Fruit fly (Drosophila melanogaster) whole organism, larva: ENCODE measurements around the gene CG18788.

Experiments used
- noc ChIP-seq: fragments of 200-800 bp; sonication (Bioruptor generic); optimal IDR thresholded peaks from 3 replicates; lab custom pipeline; 2019; ENCODE audit warnings: missing biosample characterization, mild to moderate bottlenecking, missing genetic modification characterization, moderate library complexity

Gene CG18788

DNA sequence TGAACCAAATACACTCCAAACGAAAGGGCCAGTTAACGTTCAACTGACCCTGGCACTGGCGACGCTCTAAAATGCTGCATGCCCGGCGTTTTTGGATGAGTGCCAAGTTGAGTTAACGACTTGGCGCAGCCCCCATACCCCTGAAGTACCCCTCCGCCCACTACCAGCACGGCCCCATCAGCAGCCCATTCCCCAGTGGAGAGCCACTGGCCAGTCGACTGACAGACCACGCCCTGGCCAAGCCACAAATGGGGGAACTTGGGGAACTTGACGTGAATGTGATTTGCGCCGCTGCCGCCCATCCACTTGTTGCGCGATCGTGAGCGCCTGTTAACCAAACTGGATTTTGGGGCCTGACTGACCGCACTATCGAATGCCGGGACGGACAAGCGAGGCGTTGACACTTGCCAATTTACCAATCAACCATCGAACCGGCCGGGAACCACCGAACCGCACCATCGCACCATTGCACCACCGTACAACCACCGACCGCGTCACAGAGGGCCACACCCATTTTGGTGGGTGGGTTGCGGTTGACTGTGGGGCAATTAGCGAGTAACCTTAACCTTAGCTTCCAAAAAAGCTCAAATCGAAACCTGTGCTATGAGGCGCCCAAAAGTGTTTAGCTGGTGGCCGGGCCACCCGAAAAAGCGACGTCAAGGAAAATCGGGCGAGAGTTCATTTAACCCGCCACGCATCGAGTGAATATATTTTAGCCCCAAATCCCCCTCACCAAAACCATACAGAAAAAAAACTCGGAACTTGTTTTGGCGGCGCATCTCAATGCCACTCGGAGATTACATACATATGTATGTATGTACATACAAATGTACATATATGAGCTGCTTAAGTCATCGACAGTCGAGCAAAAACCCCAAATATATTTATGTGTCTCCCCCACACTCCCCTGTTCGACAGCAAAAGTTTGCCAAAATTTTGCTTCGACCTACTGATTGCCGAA, 28.3 kb upstream of the CG18788 start:
- peak; percentile 3 for TF ChIP-seq noc (tag; lab: Kevin White, UChicago)

- TF ChIP-seq noc (tag; lab: Kevin White, UChicago) = peak; percentile 96
Observed at dm6 chr2L:12006397-12007330, 27.3 kb upstream of the CG18788 start.

dm6 chr2L:12007331-12007791, 26.6 kb upstream of the CG18788 start:
- peak; percentile 80 for TF ChIP-seq noc (tag; lab: Kevin White, UChicago)

DNA sequence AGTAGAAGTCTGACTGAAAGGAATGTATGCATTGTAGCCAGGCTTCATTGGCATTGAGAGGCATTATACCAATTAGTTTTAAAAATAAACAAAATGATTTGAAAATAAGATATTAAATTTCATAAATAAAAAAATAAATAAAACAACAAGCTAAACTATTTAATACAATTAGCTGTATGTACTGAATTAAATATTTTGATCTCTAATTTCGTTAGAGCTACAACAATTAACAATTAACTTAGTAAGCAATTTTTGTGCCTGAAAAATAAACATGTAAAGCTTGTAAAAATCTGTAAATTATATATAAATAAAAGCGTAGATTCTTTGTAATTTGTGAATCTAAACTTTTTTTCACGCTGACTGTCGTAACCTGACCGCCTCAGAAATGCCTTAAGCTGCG, 26.1 kb upstream of the CG18788 start, which contains the start of gene Rh5:
Gene Rh5 (plus strand): TSS at position 301 of the 400 bp plus-strand sequence.
- TF ChIP-seq noc (tag; lab: Kevin White, UChicago) = no peak

dm6 chr2L:12010100-12010876, 23.7 kb upstream of the CG18788 start:
- peak; percentile 78 for TF ChIP-seq noc (tag; lab: Kevin White, UChicago)

dm6 chr2L:12010877-12011666, 22.9 kb upstream of the CG18788 start:
- TF ChIP-seq noc (tag; lab: Kevin White, UChicago) = peak; percentile 93

DNA sequence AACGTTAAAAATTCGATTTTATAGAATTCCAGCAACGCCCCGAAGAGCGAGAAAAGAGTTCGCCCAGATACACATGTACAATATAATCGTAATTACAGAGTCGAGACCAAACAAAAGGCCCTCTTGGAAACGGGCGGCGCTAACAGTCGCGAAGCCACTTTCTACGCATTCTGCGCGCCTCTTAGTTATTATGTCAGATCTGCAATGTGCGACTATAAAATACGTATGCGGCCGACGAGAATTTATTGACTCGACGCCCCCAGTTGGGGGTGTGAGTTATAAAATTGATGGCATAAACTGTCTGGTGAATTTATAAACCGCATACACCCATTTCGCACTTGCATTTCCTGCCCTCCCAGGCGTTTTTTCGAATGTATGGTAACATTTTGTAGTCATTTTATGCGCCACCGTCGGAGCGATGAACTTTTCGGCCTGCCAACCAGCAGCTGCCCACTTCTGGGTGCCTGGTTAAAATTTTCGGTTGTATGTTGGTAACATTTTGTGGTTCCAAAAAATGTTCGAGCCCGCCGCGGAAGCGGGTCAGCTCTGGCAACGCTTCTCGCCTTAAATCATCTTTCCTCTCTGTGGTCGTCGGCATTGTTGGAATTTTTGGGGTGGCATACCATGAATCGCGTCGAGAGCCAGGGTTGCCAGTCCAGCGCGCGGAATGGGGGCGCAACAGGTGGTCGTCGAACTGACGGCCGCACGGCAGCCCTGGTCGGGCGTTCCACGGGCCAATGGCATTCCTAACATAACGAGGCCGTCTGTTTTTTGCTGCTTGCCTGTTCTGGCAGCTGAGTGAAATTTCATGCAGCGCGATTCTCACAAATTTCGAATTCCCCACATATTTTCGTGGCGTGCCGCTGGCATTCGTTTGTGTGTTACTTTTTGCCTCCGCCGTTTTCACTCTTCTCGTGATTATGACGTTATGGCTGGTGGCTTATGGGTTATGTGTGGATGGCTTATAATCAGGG, 22.0 kb upstream of the CG18788 start:
- TF ChIP-seq noc (tag; lab: Kevin White, UChicago) = peak; percentile 95

dm6 chr2L:12013243-12013642, 20.7 kb upstream of the CG18788 start:
- TF ChIP-seq noc (tag; lab: Kevin White, UChicago) = no peak

- TF ChIP-seq noc (tag; lab: Kevin White, UChicago) = no peak
Observed at dm6 chr2L:12013741-12014393, 20.1 kb upstream of the CG18788 start.

DNA sequence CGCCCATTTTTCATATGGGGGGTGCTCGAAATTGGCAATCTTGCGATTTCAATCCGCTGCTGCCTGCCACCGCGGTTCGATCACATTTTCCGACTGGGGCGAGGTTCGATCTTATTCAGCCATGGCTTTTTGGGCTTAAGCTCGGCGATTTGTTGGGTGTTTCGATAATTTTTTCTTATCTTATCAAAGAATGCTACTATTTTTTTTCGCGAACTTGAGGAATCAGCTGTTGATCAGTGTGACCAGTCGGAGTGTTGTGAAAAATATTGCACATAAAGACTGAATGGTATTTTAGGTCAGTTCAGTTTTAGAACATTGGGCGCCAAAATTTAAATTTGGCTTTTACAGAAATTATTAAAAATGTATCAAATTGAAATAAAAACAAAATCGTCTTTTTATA, 13.3 kb upstream of the CG18788 start, which contains the start of gene Wdr81:
Gene Wdr81 (minus strand): TSS at position 226 of the 400 bp plus-strand sequence.
- TF ChIP-seq noc (tag; lab: Kevin White, UChicago) = no peak

DNA sequence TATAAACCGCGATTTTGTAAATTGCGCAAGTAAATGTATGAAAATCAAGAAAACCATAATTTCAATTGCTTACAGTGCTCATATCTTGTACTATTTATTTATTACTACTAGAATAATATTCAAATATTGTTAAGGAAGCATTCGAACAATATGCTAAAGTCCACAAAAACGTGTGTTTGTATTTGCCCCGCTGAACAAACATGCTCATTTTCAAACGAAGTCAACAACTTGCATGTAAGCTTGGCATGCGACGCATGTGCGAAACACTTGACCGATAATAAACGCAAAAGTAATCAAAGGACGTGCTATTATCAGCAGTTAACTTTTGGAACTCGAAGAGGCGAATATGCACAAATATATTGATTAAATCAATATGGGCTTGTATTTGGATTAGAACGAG, 12.8 kb upstream of the CG18788 start:
- TF ChIP-seq noc (tag; lab: Kevin White, UChicago) = no peak

dm6 chr2L:12024104-12024503, 9.9 kb upstream of the CG18788 start:
- no peak for TF ChIP-seq noc (tag; lab: Kevin White, UChicago)
